Fruit fly (Drosophila melanogaster) ovary, adult (tissue): ENCODE data around the gene tinc.
A peak's percentile ranks its signal among the peaks of the same experiment; 100 is the strongest.

ENCODE experiments used
- CG17801 ChIP-seq: fragments of 200-800 bp; optimal IDR thresholded peaks from 2 replicates; lab custom pipeline; 2019; ENCODE audit warnings: missing biosample characterization, mild to moderate bottlenecking, missing genetic modification characterization, moderate library complexity; ENCODE audit not compliant: partially characterized antibody

tinc gene

DNA sequence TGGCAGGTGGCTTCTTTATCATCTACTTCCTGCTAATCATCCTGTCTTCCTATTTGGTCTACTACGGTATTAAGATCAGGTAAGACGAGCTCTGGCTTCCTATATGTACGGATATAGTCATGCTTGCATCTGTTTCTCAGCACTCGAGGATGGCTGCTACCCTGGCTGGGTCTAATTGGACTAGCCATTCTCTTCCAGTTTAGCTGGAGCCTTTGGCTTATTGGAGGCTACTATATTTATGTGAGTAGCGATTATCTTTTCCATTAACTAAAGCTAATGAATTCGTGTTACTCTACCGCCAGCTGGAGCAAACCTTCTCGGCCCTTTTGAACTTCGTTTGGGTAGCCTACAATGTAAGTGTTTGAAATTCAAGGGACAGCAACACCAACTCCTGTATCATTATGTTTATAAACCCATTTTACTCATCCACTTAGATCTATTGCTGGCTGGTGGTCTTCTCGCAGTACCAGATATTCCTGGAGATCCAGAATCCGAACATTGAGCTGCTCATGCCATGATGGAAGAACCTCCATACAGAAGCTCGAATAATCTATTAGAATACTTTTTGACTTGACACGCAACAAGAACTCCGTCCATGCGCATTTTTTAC, 15.7 kb upstream of the tinc start:
- no peak for TF ChIP-seq CG17801 (GFP tag; lab: Kevin White, UChicago)

DNA sequence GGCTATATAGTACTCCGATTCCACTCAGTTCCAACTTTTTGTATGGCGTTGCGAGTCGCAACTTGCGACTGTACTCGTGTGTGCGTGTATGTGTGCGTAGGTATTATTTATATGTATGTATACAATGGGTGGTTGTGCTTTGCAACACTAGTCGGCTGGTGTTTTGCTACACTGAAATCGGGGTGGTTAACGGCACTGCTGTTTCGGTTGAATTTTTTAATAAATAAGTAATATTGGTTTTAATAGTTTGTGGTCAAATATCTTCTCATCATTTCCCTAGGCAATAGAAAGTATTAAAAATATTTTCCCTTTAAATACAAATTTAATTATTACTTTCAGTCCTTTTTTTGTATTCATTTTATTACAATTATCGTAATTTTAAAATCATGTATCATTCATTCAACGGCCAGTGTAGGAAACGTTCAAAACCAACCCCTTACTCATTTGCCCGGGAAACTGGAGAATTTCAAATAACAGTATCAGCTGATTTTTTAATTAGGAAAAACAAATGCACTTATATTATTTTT, 13.1 kb upstream of the tinc start, which contains the start of gene CG7379:
Gene CG7379, minus strand, starts transcription at position 94 of the 527 bp plus-strand sequence.
- peak; percentile 64 for TF ChIP-seq CG17801 (GFP tag; lab: Kevin White, UChicago)

DNA sequence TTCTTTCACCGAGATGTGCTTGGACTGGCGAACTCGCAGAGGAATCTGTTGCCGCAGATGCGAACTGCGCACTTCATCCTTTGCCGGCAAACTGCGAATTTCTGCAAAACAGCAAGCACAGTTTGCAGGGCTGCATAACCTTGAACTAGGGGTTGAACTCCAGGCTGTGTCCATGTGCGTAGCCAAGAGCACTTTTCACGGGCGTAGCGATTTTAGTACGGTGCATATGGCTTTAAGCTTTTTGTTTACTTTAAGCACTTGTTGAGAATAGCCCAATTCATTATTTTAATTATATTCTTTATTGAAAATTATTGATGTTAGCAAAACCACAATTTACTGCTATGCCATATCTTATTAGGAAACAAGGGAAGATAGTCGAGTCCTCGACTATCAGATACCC, 10.1 kb upstream of the tinc start, which contains the start of gene CG17803:
Gene CG17803, minus strand, starts transcription at position 249 of the 400 bp plus-strand sequence.
- no peak for TF ChIP-seq CG17801 (GFP tag; lab: Kevin White, UChicago)

DNA sequence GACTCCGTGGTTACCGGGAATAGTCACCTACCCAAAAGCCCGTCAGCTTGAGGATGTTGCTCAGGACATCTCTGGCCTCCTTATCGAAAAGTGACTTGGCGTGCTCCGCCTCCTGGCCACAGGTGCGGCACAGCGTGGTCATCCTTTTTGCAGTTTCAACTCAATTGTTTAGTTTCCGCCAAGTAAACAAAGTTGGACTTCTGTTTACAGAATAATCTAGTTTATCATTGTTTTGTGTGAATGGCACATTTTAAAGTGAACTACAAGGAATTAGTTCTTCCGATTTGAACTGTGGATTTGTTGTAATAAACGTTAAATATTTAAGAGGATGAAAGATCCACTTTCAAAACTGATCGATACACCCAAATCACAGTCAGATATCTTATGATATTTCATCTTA, 8.3 kb upstream of the tinc start, which contains the start of gene CG17806:
Gene CG17806, minus strand, starts transcription at position 236 of the 400 bp plus-strand sequence.
- peak; percentile 11 for TF ChIP-seq CG17801 (GFP tag; lab: Kevin White, UChicago)

DNA sequence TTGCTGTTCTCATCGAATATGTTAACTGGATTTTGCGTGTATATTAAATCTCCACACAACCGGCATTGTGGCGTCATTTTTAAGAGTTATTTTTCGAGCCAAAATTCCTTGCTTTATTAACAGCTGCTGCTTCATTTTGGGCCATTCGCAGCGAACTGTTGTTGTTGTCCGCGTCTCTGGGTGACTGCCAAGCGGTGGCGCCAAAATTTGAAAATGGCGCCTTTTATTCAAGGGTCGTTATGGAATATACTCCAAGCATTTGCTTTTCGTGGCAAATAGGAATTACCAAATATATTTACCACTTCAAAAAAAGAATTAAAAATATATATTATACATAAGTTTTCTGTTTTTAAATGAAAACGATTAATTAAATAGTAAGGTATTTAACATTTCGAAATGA, 6.2 kb upstream of the tinc start, which contains the start of gene Nnk:
Gene Nnk, minus strand, starts transcription at position 158 of the 400 bp plus-strand sequence.
- no peak for TF ChIP-seq CG17801 (GFP tag; lab: Kevin White, UChicago)

DNA sequence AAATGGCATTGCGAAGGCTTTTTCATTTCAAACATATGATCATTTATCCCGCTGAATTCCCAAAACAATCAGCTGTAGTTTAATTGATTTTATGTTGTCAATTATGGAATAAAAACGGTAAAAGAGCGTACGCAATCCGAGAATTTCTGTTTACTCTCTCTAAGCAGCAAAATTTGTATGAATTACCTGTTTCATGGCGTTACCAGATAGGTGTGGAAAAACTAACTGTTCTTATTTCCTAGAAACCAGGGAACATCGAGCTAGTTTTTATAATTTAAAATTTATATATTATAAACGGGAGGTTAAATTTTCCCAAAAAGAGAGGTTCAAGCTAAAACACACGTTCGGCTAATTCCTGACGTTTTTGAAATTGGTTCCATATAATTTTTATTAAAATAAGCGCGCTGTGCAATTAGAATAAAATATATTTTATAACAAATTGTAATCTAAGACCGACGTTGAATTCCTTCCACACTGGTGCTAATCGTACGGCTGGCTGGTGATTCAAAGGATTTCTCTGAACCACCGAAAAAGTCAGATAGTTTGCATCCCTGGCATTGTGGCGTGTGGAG, 4.2 kb upstream of the tinc start, which contains the start of gene CG17801:
Gene CG17801, minus strand, starts transcription at position 51 of the 572 bp plus-strand sequence.
- TF ChIP-seq CG17801 (GFP tag; lab: Kevin White, UChicago) = peak; percentile 62

DNA sequence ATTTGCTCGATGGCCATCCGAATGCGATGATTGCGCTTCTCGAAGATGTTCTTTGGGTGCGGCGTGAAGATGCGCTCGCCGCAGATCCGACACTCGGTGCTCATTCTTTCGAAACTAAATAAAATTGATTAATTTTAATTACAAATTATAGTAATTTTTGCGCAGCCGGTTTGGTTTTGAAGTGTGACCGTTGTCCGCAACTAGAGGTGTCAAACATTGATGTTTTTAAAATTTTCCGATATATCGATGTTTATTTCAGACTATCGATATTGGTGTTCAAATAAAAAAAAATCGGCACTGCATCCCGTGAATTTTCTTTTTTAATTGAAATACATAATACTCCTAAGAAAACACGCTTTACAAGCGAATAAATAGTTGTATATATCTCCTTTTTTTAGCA, 2.3 kb upstream of the tinc start, which contains the start of gene Odj:
Gene Odj, minus strand, starts transcription at position 209 of the 400 bp plus-strand sequence.
- peak; percentile 72 for TF ChIP-seq CG17801 (GFP tag; lab: Kevin White, UChicago)

DNA sequence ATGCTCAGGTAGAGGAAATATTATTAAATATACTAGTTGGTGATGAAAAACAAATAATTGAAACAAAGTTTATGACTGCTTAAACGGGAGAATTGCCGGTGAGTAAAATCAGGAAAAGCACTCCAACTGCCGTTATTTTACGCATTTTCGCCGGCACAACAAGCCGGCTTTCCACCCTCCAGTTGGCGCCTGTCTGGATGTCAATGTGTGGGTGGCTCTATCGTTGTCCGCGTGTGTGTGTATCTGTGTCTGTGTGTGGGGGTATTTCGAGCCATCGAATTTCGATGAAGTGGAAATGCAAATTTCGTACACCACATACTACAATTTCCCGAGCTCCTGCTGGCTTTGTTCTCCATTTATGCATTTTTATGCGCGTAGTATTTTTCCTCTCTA, 362 bp downstream of the tinc start:
- no peak for TF ChIP-seq CG17801 (GFP tag; lab: Kevin White, UChicago)

DNA sequence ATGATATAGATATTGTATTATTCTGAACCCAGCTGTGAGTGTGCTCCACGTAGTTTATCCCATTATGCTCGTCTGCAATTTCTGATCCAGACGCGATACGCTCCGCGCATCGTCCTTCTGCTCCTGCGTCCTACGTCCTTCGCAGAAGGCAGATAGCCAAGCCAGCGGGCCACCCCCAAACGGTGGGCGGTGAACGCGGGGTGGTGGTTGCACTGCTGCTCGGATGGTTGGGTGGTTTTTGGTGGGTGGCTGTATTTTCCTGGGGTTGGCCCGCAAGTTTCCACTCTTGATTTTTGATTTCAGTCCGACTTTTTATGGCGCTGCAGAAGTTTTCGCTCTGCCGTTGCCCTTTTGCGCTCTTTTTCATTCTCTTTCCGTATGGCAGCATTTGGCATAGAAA, 1.1 kb downstream of the tinc start:
- TF ChIP-seq CG17801 (GFP tag; lab: Kevin White, UChicago) = no peak

DNA sequence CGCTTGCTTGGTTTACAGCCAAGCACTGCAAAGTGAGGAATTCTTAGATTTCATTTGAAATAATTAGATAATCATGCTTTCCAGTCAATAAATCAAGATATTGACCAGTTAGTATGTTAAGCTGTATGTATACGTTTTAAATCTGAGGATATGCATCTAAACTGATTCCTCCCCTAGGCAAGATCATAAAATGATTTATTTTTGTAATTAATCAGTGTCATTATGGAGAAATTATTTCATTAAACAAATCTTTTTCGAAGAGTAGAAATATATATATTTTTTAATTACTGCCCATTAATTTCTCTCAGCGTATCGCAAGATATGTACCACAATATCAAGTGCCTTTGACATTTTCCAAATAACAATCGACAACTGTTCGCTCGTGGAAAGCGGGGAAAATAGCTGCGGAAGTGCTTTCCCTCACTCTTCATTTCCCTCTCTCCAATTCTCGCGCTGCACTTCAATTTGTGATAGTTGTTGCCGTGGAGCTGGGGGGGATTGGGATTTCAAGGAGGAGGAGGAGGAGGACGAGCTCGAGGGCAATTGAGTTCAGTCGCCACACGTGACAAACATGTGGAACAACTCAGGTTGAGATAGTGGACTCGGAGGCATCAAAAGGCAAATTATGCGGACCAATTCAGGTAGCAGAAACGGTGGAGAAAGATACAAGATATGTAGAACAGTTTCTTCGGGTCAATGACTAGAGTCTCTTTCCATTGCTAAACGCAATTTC, 3.0 kb downstream of the tinc start:
- TF ChIP-seq CG17801 (GFP tag; lab: Kevin White, UChicago) = no peak

DNA sequence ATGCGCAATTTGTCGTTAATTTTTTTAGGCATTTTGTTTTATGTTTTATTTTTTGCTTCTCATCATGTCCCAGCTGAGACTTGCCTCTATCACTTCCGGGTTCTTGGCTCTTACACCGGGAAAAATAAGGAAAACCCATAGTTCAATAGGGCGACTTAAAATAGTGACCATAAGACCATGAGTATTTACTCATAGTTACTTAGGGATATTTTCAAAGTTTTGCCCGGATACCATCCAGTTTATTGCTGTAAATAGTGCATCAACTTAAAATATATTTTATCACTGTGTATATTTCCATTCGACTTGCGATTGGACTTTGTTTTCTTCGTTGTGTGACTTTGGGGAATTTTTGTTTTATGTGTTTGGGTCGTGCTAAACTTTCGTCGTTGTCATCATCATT, 7.5 kb downstream of the tinc start:
- TF ChIP-seq CG17801 (GFP tag; lab: Kevin White, UChicago) = no peak

DNA sequence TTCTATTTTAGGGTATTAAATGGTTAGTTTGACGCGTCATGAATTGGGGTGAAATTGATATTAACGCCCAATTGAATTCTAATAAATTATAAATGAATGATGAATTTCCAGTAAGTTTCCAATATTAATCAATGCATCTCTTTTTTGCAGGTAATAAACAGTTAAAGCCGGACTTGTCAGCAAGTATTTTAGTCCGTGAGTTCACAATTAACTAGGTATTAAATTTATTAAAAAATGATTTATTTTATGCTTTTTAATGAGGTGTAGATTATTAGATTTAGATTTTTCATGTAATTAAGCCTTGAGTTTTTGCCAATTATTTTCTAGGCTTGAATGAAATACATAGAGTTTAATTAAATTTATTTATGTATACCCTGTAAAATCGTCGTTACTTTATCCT, 10.4 kb downstream of the tinc start:
- TF ChIP-seq CG17801 (GFP tag; lab: Kevin White, UChicago) = no peak

DNA sequence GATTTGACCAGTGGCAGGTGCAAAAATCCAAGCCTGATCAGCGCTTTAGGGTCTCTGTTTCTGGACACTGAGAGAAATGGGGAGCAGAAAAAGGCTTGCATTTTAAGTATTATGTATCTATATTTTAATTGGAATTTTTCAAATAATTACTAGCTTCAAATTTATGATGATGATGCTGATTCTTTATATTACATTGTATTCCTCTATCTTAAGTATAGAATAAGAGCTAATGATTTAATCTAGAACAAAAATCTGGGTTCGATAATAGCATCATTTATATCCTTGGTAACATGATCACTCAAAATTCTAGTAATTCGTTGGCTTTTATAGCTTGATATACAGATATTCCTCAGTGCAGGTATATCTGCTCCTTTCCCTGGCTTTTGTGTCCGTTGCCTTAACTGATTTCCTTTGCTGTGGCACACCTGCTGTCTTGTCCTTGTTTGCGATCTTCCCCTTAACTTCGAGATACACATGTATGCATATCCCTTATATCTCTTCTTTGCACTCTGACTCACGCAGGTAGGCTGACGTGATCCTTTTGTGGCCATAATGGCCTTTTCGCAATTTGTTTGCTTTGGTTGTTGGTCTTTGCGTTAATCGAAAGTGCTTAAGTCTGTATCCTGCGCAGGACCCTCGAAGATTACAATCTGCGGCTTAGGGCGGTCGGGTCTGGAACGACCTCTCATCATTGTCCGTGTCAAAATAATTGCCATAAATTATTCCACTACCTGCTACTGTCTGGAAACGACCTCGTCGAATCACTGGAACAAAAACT, 14.7 kb downstream of the tinc start:
- no peak for TF ChIP-seq CG17801 (GFP tag; lab: Kevin White, UChicago)

DNA sequence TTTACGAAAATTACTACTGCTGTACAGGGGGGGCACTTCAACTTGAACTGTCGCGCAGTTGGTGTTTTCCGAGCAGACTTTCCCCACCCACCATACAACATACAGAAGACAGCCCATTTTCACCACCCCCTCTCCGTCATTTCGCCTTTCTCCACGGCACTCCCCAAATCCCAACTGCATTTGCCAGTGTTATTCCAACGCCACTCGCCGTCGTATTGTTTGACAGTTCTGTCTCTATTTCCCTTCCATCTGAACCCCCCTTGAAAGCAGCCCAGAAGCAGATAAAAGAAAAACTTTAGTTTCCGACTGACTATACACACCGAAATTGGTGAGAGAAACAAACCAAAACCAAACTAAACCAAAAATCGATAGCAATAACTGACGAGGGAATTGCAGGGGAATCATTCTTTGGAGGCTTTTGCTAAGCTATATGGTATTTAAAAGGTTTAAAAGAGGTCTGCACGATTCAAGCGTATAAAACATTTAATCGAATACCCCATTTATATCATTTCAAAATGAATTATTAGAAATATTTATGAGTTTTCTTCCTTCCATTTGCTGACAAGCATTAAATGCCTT, 15.8 kb downstream of the tinc start:
- TF ChIP-seq CG17801 (GFP tag; lab: Kevin White, UChicago) = no peak
